Fruit fly (Drosophila melanogaster) whole organism, embryonic: ENCODE results near the gene Fatp1.

Experiments
- Ada2b ChIP-seq: fragments of 200-800 bp; sonication (Bioruptor generic); IDR thresholded peaks from 2 replicates; pipeline ENCODE4 v1.3.6; 2022; ENCODE audit warnings: missing biosample characterization, missing genetic modification characterization
- CG10979 ChIP-seq: fragments of 200-800 bp; sonication (Bioruptor generic); optimal IDR thresholded peaks from 2 replicates; lab custom pipeline; 2018; ENCODE audit warnings: missing biosample characterization, mild to moderate bottlenecking, missing genetic modification characterization, moderate library complexity
- CG11085 ChIP-seq: fragments of 200-800 bp; sonication (Bioruptor generic); IDR thresholded peaks from 2 replicates; pipeline ENCODE4 v1.3.6; 2022; ENCODE audit warnings: missing biosample characterization, missing genetic modification characterization
- CG11695 ChIP-seq: fragments of 200-800 bp; sonication (Bioruptor generic); IDR thresholded peaks from 3 replicates; pipeline ENCODE4 v1.3.6; 2022; ENCODE audit warnings: missing biosample characterization, missing genetic modification characterization
- CG13775 ChIP-seq: fragments of 200-800 bp; sonication (Bioruptor generic); optimal IDR thresholded peaks from 3 replicates; lab custom pipeline; 2017; ENCODE audit warnings: missing biosample characterization, mild to moderate bottlenecking, missing genetic modification characterization
- CG14050 ChIP-seq: fragments of 200-800 bp; sonication (Bioruptor generic); IDR thresholded peaks from 3 replicates; pipeline ENCODE4 v1.3.6; 2022; ENCODE audit warnings: missing biosample characterization, missing genetic modification characterization
- CG15601 ChIP-seq: fragments of 200-800 bp; sonication (Bioruptor generic); optimal IDR thresholded peaks from 3 replicates; lab custom pipeline; 2019; ENCODE audit warnings: missing biosample characterization, mild to moderate bottlenecking, missing genetic modification characterization, moderate library complexity
- CG16813 ChIP-seq: fragments of 200-800 bp; sonication (Bioruptor generic); IDR thresholded peaks from 3 replicates; pipeline ENCODE4 v1.3.6; 2022; ENCODE audit warnings: missing biosample characterization, missing genetic modification characterization; ENCODE audit not compliant: partially characterized antibody
- CG16863 ChIP-seq: fragments of 200-800 bp; sonication (Bioruptor generic); optimal IDR thresholded peaks from 3 replicates; lab custom pipeline; 2016; ENCODE audit warnings: missing biosample characterization, missing genetic modification characterization
- CG17829 ChIP-seq: fragments of 200-800 bp; optimal IDR thresholded peaks from 2 replicates; lab custom pipeline; 2019; ENCODE audit warnings: missing biosample characterization, mild to moderate bottlenecking, missing genetic modification characterization, moderate library complexity
- CG18619 ChIP-seq: fragments of 200-800 bp; sonication (Bioruptor generic); optimal IDR thresholded peaks from 3 replicates; lab custom pipeline; 2017; ENCODE audit warnings: missing biosample characterization, mild to moderate bottlenecking, missing genetic modification characterization
- CG18764 ChIP-seq: fragments of 200-800 bp; sonication (Bioruptor generic); optimal IDR thresholded peaks from 3 replicates; lab custom pipeline; 2016; ENCODE audit warnings: missing biosample characterization, missing genetic modification characterization
- CG2120 ChIP-seq: fragments of 200-800 bp; sonication (Bioruptor generic); optimal IDR thresholded peaks from 3 replicates; lab custom pipeline; 2016; ENCODE audit warnings: missing biosample characterization, missing genetic modification characterization
- CG2202 ChIP-seq: fragments of 200-800 bp; sonication (Bioruptor generic); optimal IDR thresholded peaks from 2 replicates; lab custom pipeline; 2018; ENCODE audit warnings: missing biosample characterization, mild to moderate bottlenecking, missing genetic modification characterization
- CG3065 ChIP-seq: fragments of 200-800 bp; sonication (Bioruptor generic); optimal IDR thresholded peaks from 2 replicates; lab custom pipeline; 2016; ENCODE audit warnings: missing biosample characterization, missing genetic modification characterization
- CG34422 ChIP-seq: fragments of 200-800 bp; sonication (Bioruptor generic); IDR thresholded peaks from 3 replicates; pipeline ENCODE4 v1.3.6; 2022; ENCODE audit warnings: missing biosample characterization, missing genetic modification characterization
- CG5180 ChIP-seq: fragments of 200-800 bp; sonication (Bioruptor generic); optimal IDR thresholded peaks from 3 replicates; lab custom pipeline; 2017; ENCODE audit warnings: missing biosample characterization, missing genetic modification characterization, mild to moderate bottlenecking, moderate library complexity, missing genetic modification reagents
- CG8281 ChIP-seq: fragments of 200-800 bp; sonication (Bioruptor generic); optimal IDR thresholded peaks from 2 replicates; lab custom pipeline; 2018; ENCODE audit warnings: missing biosample characterization, mild to moderate bottlenecking, missing genetic modification characterization, moderate library complexity
- CG8290 ChIP-seq, 3 experiments: fragments of 200-800 bp; sonication (Bioruptor generic); optimal IDR thresholded peaks; 2 replicates each; lab custom pipeline; 2016 to 2019; ENCODE audit warnings: missing biosample characterization in 3 of 3, missing genetic modification characterization in 3 of 3, mild to moderate bottlenecking in 2 of 3, moderate library complexity in 1 of 3
- CG8765 ChIP-seq: fragments of 200-800 bp; sonication (Bioruptor generic); IDR thresholded peaks from 2 replicates; pipeline ENCODE4 v1.3.6; 2022; ENCODE audit warnings: missing biosample characterization, missing genetic modification characterization
- CG9876 ChIP-seq: fragments of 200-800 bp; sonication (Bioruptor generic); optimal IDR thresholded peaks from 2 replicates; lab custom pipeline; 2016; ENCODE audit warnings: missing biosample characterization, missing genetic modification characterization
- CG9932 ChIP-seq: fragments of 200-800 bp; sonication (Bioruptor generic); IDR thresholded peaks from 2 replicates; pipeline ENCODE4 v1.3.6; 2022; ENCODE audit warnings: missing biosample characterization, missing genetic modification characterization
- CrebB ChIP-seq: fragments of 200-800 bp; sonication (Bioruptor generic); optimal IDR thresholded peaks from 3 replicates; lab custom pipeline; 2018; ENCODE audit warnings: missing biosample characterization, mild to moderate bottlenecking, missing genetic modification characterization
- Eip74EF ChIP-seq, 2 experiments: fragments of 200-800 bp in 1 of 2; fragments of >200 bp in 1 of 2; sonication (Bioruptor generic) in 1 of 2; optimal IDR thresholded peaks; 2 replicates each; lab custom pipeline; 2017 to 2019; ENCODE audit warnings: missing biosample characterization in 2 of 2, missing genetic modification characterization in 2 of 2, mild to moderate bottlenecking in 1 of 2, moderate library complexity in 1 of 2
- Hr39 ChIP-seq: fragments of >200 bp; optimal IDR thresholded peaks from 2 replicates; lab custom pipeline; 2017
- Mes4 ChIP-seq: fragments of 200-800 bp; sonication (Bioruptor generic); optimal IDR thresholded peaks from 2 replicates; lab custom pipeline; 2016; ENCODE audit warnings: missing biosample characterization, missing genetic modification characterization
- Optix ChIP-seq: fragments of 200-800 bp; sonication (Bioruptor generic); IDR thresholded peaks from 3 replicates; pipeline ENCODE4 v1.3.6; 2022; ENCODE audit warnings: missing biosample characterization, missing genetic modification characterization
- Scr ChIP-seq: fragments of 200-800 bp; sonication (Bioruptor generic); IDR thresholded peaks from 2 replicates; pipeline ENCODE4 v1.3.6; 2022; ENCODE audit warnings: missing biosample characterization, missing genetic modification characterization; ENCODE audit not compliant: partially characterized antibody
- Xbp1 ChIP-seq: fragments of 200-800 bp; sonication (Bioruptor generic); optimal IDR thresholded peaks from 3 replicates; lab custom pipeline; 2016; ENCODE audit warnings: missing biosample characterization, mild to moderate bottlenecking, missing genetic modification characterization
- Xrp1 ChIP-seq: fragments of 200-800 bp; sonication (Bioruptor generic); IDR thresholded peaks from 2 replicates; pipeline ENCODE4 v1.3.6; 2022; ENCODE audit warnings: missing biosample characterization, missing genetic modification characterization
- btn ChIP-seq: fragments of 200-800 bp; sonication (Bioruptor generic); optimal IDR thresholded peaks from 2 replicates; lab custom pipeline; 2016; ENCODE audit warnings: missing biosample characterization, missing genetic modification characterization
- caup ChIP-seq: fragments of 200-800 bp; sonication (Bioruptor generic); optimal IDR thresholded peaks from 3 replicates; lab custom pipeline; 2017; ENCODE audit warnings: missing biosample characterization, mild to moderate bottlenecking, missing genetic modification characterization, moderate library complexity; ENCODE audit not compliant: severe bottlenecking
- dimm ChIP-seq: fragments of 200-800 bp; sonication (Bioruptor generic); IDR thresholded peaks from 2 replicates; pipeline ENCODE4 v1.3.6; 2022; ENCODE audit warnings: missing biosample characterization, missing genetic modification characterization
- gcm2 ChIP-seq: fragments of 200-800 bp; sonication (Bioruptor generic); optimal IDR thresholded peaks from 2 replicates; lab custom pipeline; 2016; ENCODE audit warnings: missing biosample characterization, missing genetic modification characterization
- hbn ChIP-seq: fragments of 200-800 bp; sonication (Bioruptor generic); IDR thresholded peaks from 2 replicates; pipeline ENCODE4 v1.3.6; 2022; ENCODE audit warnings: missing biosample characterization, missing genetic modification characterization; ENCODE audit not compliant: partially characterized antibody
- hkb ChIP-seq, 2 experiments: fragments of 200-800 bp in 1 of 2; fragments of >200 bp in 1 of 2; sonication (Bioruptor generic) in 1 of 2; IDR thresholded peaks in 1 of 2; optimal IDR thresholded peaks in 1 of 2; 2 replicates each; pipeline versions ENCODE4 v1.3.6 to Lab custom; 2017 to 2022; ENCODE audit warnings: missing biosample characterization in 1 of 2, missing genetic modification characterization in 1 of 2
- jumu ChIP-seq: fragments of 200-800 bp; sonication (Bioruptor generic); optimal IDR thresholded peaks from 3 replicates; lab custom pipeline; 2016; ENCODE audit warnings: missing biosample characterization, missing genetic modification characterization
- knrl ChIP-seq: fragments of 200-800 bp; sonication (Bioruptor generic); IDR thresholded peaks from 3 replicates; pipeline ENCODE4 v1.3.6; 2022; ENCODE audit warnings: missing biosample characterization, missing genetic modification characterization; ENCODE audit not compliant: partially characterized antibody
- lola ChIP-seq, 3 experiments: fragments of >200 bp in 2 of 3; fragments of 200-800 bp in 1 of 3; sonication (Bioruptor generic) in 1 of 3; optimal IDR thresholded peaks; 2 replicates each; lab custom pipeline; 2017 to 2019; ENCODE audit warnings: missing biosample characterization in 3 of 3, missing genetic modification characterization in 3 of 3, mild to moderate bottlenecking in 1 of 3, moderate library complexity in 1 of 3
- luna ChIP-seq: fragments of 200-800 bp; sonication (Bioruptor generic); optimal IDR thresholded peaks from 2 replicates; lab custom pipeline; 2016; ENCODE audit warnings: missing biosample characterization, missing genetic modification characterization
- nau ChIP-seq: fragments of 200-800 bp; sonication (Bioruptor generic); optimal IDR thresholded peaks from 3 replicates; lab custom pipeline; 2017; ENCODE audit warnings: missing biosample characterization, mild to moderate bottlenecking, missing genetic modification characterization, missing genetic modification reagents
- pho ChIP-seq: fragments of 200-800 bp; sonication (Bioruptor generic); optimal IDR thresholded peaks from 2 replicates; lab custom pipeline; 2016; ENCODE audit warnings: missing biosample characterization, missing genetic modification characterization
- pros ChIP-seq: fragments of 200-800 bp; sonication (Bioruptor generic); optimal IDR thresholded peaks from 3 replicates; lab custom pipeline; 2019; ENCODE audit warnings: missing biosample characterization, mild to moderate bottlenecking, missing genetic modification characterization, moderate library complexity
- slbo ChIP-seq: fragments of 200-800 bp; sonication (Bioruptor generic); IDR thresholded peaks from 2 replicates; pipeline ENCODE4 v1.3.6; 2022; ENCODE audit warnings: missing biosample characterization, missing genetic modification characterization
- sna ChIP-seq: fragments of 200-800 bp; sonication (Bioruptor generic); IDR thresholded peaks from 2 replicates; pipeline ENCODE4 v1.3.6; 2022; ENCODE audit warnings: missing biosample characterization, missing genetic modification characterization; ENCODE audit not compliant: partially characterized antibody
- so ChIP-seq: fragments of 200-800 bp; sonication (Bioruptor generic); IDR thresholded peaks from 3 replicates; pipeline ENCODE4 v1.3.6; 2022; ENCODE audit warnings: missing biosample characterization, missing genetic modification characterization
- ttk ChIP-seq: fragments of 200-800 bp; sonication (Bioruptor generic); IDR thresholded peaks from 2 replicates; pipeline ENCODE4 v2.1.2; 2022; ENCODE audit warnings: missing biosample characterization, missing genetic modification characterization
- wdn ChIP-seq: fragments of 200-800 bp; sonication (Bioruptor generic); IDR thresholded peaks from 2 replicates; pipeline ENCODE4 v1.3.6; 2022; ENCODE audit warnings: missing biosample characterization, missing genetic modification characterization
- zfh1 ChIP-seq: fragments of 200-800 bp; sonication (Bioruptor generic); IDR thresholded peaks from 3 replicates; pipeline ENCODE4 v1.3.6; 2022; ENCODE audit warnings: missing biosample characterization, missing genetic modification characterization

The Fatp1 gene

dm6 chr2L:10565674-10566073, 48.7 kb upstream of the Fatp1 start (continued):
- no peak for TF ChIP-seq CG17829 (tag; lab: Kevin White, UChicago)
- TF ChIP-seq CG18764 (GFP tag; lab: Kevin White, UChicago): no peak
- peak; percentile 51; the same call in 1 of the 2 replicates for TF ChIP-seq CG11085 (GFP tag; lab: Robert Waterston, UW)
- peak; percentile 64 for TF ChIP-seq Ada2b
- no peak for TF ChIP-seq lola (GFP tag; optimal IDR thresholded peaks at IDR 0.05; lab: Kevin White, UChicago)
- TF ChIP-seq ttk: no peak
- TF ChIP-seq CG2120 (GFP tag; lab: Kevin White, UChicago): peak; percentile 78
- TF ChIP-seq CrebB (tag; lab: Kevin White, UChicago): no peak
- TF ChIP-seq caup (GFP tag; lab: Kevin White, UChicago): peak; percentile 66
- TF ChIP-seq CG9932 (GFP tag; lab: Robert Waterston, UW): peak; percentile 69
- TF ChIP-seq CG8765 (GFP tag; lab: Robert Waterston, UW): 0 out of 2 replicates have a peak, but pooled peaks have one; percentile 35
- peak; percentile 36; the same call in 1 of the 3 replicates for TF ChIP-seq zfh1 (GFP tag; lab: Robert Waterston, UW)
- TF ChIP-seq CG11695 (GFP tag; lab: Robert Waterston, UW): peak; percentile 42; the same call in 1 of the 3 replicates
- peak; percentile 25 for TF ChIP-seq CG9876 (GFP tag; lab: Kevin White, UChicago)
- TF ChIP-seq CG15601 (tag; lab: Kevin White, UChicago): no peak
- TF ChIP-seq Xrp1 (GFP tag; lab: Robert Waterston, UW): peak; percentile 65
- TF ChIP-seq CG5180 (GFP tag; lab: Kevin White, UChicago): peak; percentile 13
- no peak for TF ChIP-seq gcm2
- TF ChIP-seq CG14050 (GFP tag; lab: Robert Waterston, UW): peak; percentile 23; the same call in 1 of the 3 replicates
- TF ChIP-seq CG3065 (GFP tag; lab: Kevin White, UChicago): no peak
- no peak for TF ChIP-seq CG16813 (GFP tag; lab: Robert Waterston, UW)
- TF ChIP-seq btn: no peak
- peak; percentile 28 for TF ChIP-seq Xbp1 (GFP tag; lab: Kevin White, UChicago)
- peak; percentile 73 for TF ChIP-seq slbo (GFP tag; lab: Robert Waterston, UW)
- TF ChIP-seq knrl (GFP tag; lab: Robert Waterston, UW): no peak
- no peak for TF ChIP-seq CG2202
- no peak for TF ChIP-seq hkb (optimal IDR thresholded peaks at IDR 0.05; lab: Kevin White, UChicago)
- TF ChIP-seq hkb (GFP tag; IDR thresholded peaks at IDR 0.05; lab: Robert Waterston, UW): peak; percentile 67; the same call in 1 of the 2 replicates
- no peak for TF ChIP-seq Eip74EF (GFP tag; optimal IDR thresholded peaks at IDR 0.05; lab: Kevin White, UChicago)
- peak; percentile 36 for TF ChIP-seq pho (GFP tag; lab: Kevin White, UChicago)
- no peak for TF ChIP-seq sna (GFP tag; lab: Robert Waterston, UW)
- no peak for TF ChIP-seq Hr39 (lab: Kevin White, UChicago)
- no peak for TF ChIP-seq luna (GFP tag; lab: Kevin White, UChicago)
- no peak for TF ChIP-seq Mes4 (GFP tag; lab: Kevin White, UChicago)
- peak; percentile 19 for TF ChIP-seq CG13775 (GFP tag; lab: Kevin White, UChicago)
- TF ChIP-seq CG8290 (GFP tag; optimal IDR thresholded peaks at IDR 0.05; lab: Kevin White, UChicago): no peak
- peak in 1 of 2 experiments; percentile 80 for TF ChIP-seq CG8290 (tag; optimal IDR thresholded peaks at IDR 0.05; lab: Kevin White, UChicago)
- TF ChIP-seq jumu: peak; percentile 5
- TF ChIP-seq pros (GFP tag; lab: Kevin White, UChicago): no peak
- 0 out of 2 replicates have a peak, but pooled peaks have one; percentile 28 for TF ChIP-seq wdn (GFP tag; lab: Robert Waterston, UW)
- peak; percentile 49 for TF ChIP-seq CG18619 (GFP tag; lab: Kevin White, UChicago)
- peak; percentile 23 for TF ChIP-seq CG10979 (tag; lab: Kevin White, UChicago)
- TF ChIP-seq Optix (GFP tag; lab: Robert Waterston, UW): peak; percentile 72; the same call in 2 of the 3 replicates
- peak; percentile 68; the same call in 1 of the 3 replicates for TF ChIP-seq so (GFP tag; lab: Robert Waterston, UW)
- no peak for TF ChIP-seq dimm (GFP tag; lab: Robert Waterston, UW)
- TF ChIP-seq nau (GFP tag; lab: Kevin White, UChicago): peak; percentile 1
- TF ChIP-seq CG8281 (tag; lab: Kevin White, UChicago): no peak
- TF ChIP-seq CG34422 (GFP tag; lab: Robert Waterston, UW): 0 out of 3 replicates have a peak, but pooled peaks have one; percentile 24
- peak; percentile 4 for TF ChIP-seq CG16863 (GFP tag; lab: Kevin White, UChicago)
- no peak for TF ChIP-seq Scr (GFP tag; lab: Robert Waterston, UW)
- TF ChIP-seq hbn (GFP tag; lab: Robert Waterston, UW): no peak
